Worm (Caenorhabditis elegans) whole organism, young adult: ENCODE data around the gene T12E12.6.
A peak's percentile ranks its signal among the peaks of the same experiment; 100 is the strongest.

Experiments
- B0019.2 ChIP-seq: fragments of 200-800 bp; sonication (Bioruptor generic); conservative IDR thresholded peaks from 2 replicates; pipeline ENCODE4 v1.3.6; 2022; ENCODE audit warnings: missing genetic modification reagents, missing genetic modification characterization, missing compliant biosample characterization
- B0035.1 ChIP-seq: sonication (generic microtip); optimal IDR thresholded peaks from 2 replicates; lab custom pipeline; 2016; ENCODE audit warnings: missing genetic modification characterization, mild to moderate bottlenecking, missing compliant biosample characterization, missing genotype, missing genetic modification reagents
- B0261.1 ChIP-seq: sonication (generic microtip); optimal IDR thresholded peaks from 2 replicates; lab custom pipeline; 2016; ENCODE audit warnings: mild to moderate bottlenecking, missing genetic modification characterization, moderate library complexity, missing compliant biosample characterization
- B0336.3 ChIP-seq: fragments of 200-800 bp; sonication (Bioruptor generic); IDR thresholded peaks from 2 replicates; pipeline ENCODE4 v1.3.6; 2022; ENCODE audit warnings: missing genetic modification characterization, missing compliant biosample characterization
- D2030.7 ChIP-seq: fragments of 200-800 bp; sonication (Bioruptor generic); IDR thresholded peaks from 2 replicates; pipeline ENCODE4 v1.3.6; 2022; ENCODE audit warnings: missing genetic modification reagents, missing genetic modification characterization, missing compliant biosample characterization
- F23B12.7 ChIP-seq: sonication (generic microtip); optimal IDR thresholded peaks from 2 replicates; lab custom pipeline; 2017; ENCODE audit warnings: missing genetic modification characterization, mild to moderate bottlenecking, missing compliant biosample characterization, antibody characterized with exemption, moderate library complexity; ENCODE audit not compliant: insufficient read depth
- F49E8.2 ChIP-seq: sonication (generic microtip); optimal IDR thresholded peaks from 3 replicates; lab custom pipeline; 2017; ENCODE audit warnings: missing genetic modification characterization, mild to moderate bottlenecking, missing compliant biosample characterization, antibody characterized with exemption, moderate library complexity; ENCODE audit not compliant: insufficient read depth
- F55B11.4 ChIP-seq: sonication (generic microtip); optimal IDR thresholded peaks from 2 replicates; lab custom pipeline; 2016; ENCODE audit warnings: missing compliant biosample characterization, missing genetic modification characterization, borderline replicate concordance; ENCODE audit not compliant: insufficient read depth
- F57C9.4 ChIP-seq: sonication (generic microtip); optimal IDR thresholded peaks from 2 replicates; lab custom pipeline; 2017; ENCODE audit warnings: mild to moderate bottlenecking, missing genetic modification characterization, missing compliant biosample characterization
- Y53G8AR.9 ChIP-seq: fragments of 200-800 bp; sonication (Bioruptor generic); conservative IDR thresholded peaks from 2 replicates; pipeline ENCODE4 v1.3.6; 2022; ENCODE audit warnings: missing genetic modification reagents, missing genetic modification characterization, missing compliant biosample characterization
- ama-1 ChIP-seq, 3 experiments: fragments of 150-350 bp in 1 of 3; sonication (generic microtip) in 2 of 3; optimal IDR thresholded peaks; 2 replicates each; lab custom pipeline; 2014 to 2018; ENCODE audit warnings: missing biosample characterization in 2 of 3, missing genetic modification characterization in 2 of 3, missing genetic modification reagents in 2 of 3
- attf-5 ChIP-seq: fragments of 200-800 bp; sonication (Bioruptor generic); optimal IDR thresholded peaks from 2 replicates; lab custom pipeline; 2018; ENCODE audit warnings: mild to moderate bottlenecking, missing genetic modification characterization, missing compliant biosample characterization
- bed-2 ChIP-seq: fragments of 200-800 bp; sonication (Bioruptor generic); IDR thresholded peaks from 2 replicates; pipeline ENCODE4 v1.3.6; 2022; ENCODE audit warnings: missing genetic modification reagents, missing genetic modification characterization, missing compliant biosample characterization
- cebp-1 ChIP-seq, 2 experiments: fragments of 200-800 bp in 1 of 2; sonication (Bioruptor generic) in 1 of 2; sonication (generic microtip) in 1 of 2; IDR thresholded peaks in 1 of 2; optimal IDR thresholded peaks in 1 of 2; 2 replicates each; pipeline versions ENCODE4 v1.3.6 to Lab custom; 2017 to 2022; ENCODE audit warnings: missing compliant biosample characterization in 2 of 2, missing genetic modification characterization in 2 of 2, mild to moderate bottlenecking in 1 of 2, missing genetic modification reagents in 1 of 2, moderate library complexity in 1 of 2
- ceh-40 ChIP-seq: fragments of 200-800 bp; sonication (Bioruptor generic); IDR thresholded peaks from 2 replicates; pipeline ENCODE4 v1.3.6; 2022; ENCODE audit warnings: missing genetic modification characterization, missing compliant biosample characterization
- ceh-91 ChIP-seq: fragments of 200-800 bp; sonication (Bioruptor generic); IDR thresholded peaks from 2 replicates; pipeline ENCODE4 v1.3.6; 2022; ENCODE audit warnings: missing genetic modification reagents, missing genetic modification characterization, missing compliant biosample characterization
- chd-7 ChIP-seq: sonication (generic microtip); optimal IDR thresholded peaks from 2 replicates; lab custom pipeline; 2016; ENCODE audit warnings: mild to moderate bottlenecking, missing genetic modification characterization, moderate library complexity, missing compliant biosample characterization
- die-1 ChIP-seq: sonication (generic microtip); optimal IDR thresholded peaks from 2 replicates; lab custom pipeline; 2016; ENCODE audit warnings: missing genotype, mild to moderate bottlenecking, missing genetic modification characterization, missing compliant biosample characterization
- dox-1 ChIP-seq: fragments of 200-800 bp; sonication (Bioruptor generic); IDR thresholded peaks from 2 replicates; pipeline ENCODE4 v1.3.6; 2022; ENCODE audit warnings: missing genetic modification reagents, missing genetic modification characterization, missing compliant biosample characterization
- dpff-1 ChIP-seq: sonication (generic microtip); optimal IDR thresholded peaks from 2 replicates; lab custom pipeline; 2017; ENCODE audit warnings: mild to moderate bottlenecking, missing genetic modification characterization, missing compliant biosample characterization
- dpl-1 ChIP-seq: fragments of 150-350 bp; optimal IDR thresholded peaks from 2 replicates; lab custom pipeline; 2014; ENCODE audit warnings: missing biosample characterization, missing genetic modification reagents, missing genetic modification characterization
- efl-1 ChIP-seq: fragments of 150-350 bp; optimal IDR thresholded peaks from 2 replicates; lab custom pipeline; 2014; ENCODE audit warnings: missing biosample characterization, missing genetic modification reagents, missing genetic modification characterization
- fkh-3 ChIP-seq: sonication (generic microtip); optimal IDR thresholded peaks from 2 replicates; lab custom pipeline; 2016; ENCODE audit warnings: mild to moderate bottlenecking, missing genetic modification characterization, missing compliant biosample characterization
- gei-17 ChIP-seq: fragments of 200-800 bp; sonication (Bioruptor generic); optimal IDR thresholded peaks from 2 replicates; lab custom pipeline; 2018; ENCODE audit warnings: mild to moderate bottlenecking, missing genetic modification characterization, missing compliant biosample characterization
- hmg-1.2 ChIP-seq: fragments of 200-800 bp; sonication (Bioruptor generic); IDR thresholded peaks from 2 replicates; pipeline ENCODE4 v1.3.6; 2022; ENCODE audit warnings: missing genetic modification reagents, missing genetic modification characterization, missing compliant biosample characterization
- hrde-1 ChIP-seq: sonication (generic microtip); optimal IDR thresholded peaks from 2 replicates; lab custom pipeline; 2016; ENCODE audit warnings: missing genetic modification characterization, mild to moderate bottlenecking, missing compliant biosample characterization, moderate library complexity, missing genotype, missing genetic modification reagents, borderline replicate concordance
- let-607 ChIP-seq, 2 experiments: fragments of 200-800 bp in 1 of 2; sonication (Bioruptor generic) in 1 of 2; sonication (generic microtip) in 1 of 2; optimal IDR thresholded peaks; 2 replicates each; lab custom pipeline; 2016 to 2018; ENCODE audit warnings: mild to moderate bottlenecking in 2 of 2, missing compliant biosample characterization in 2 of 2, missing genetic modification characterization in 2 of 2, moderate library complexity in 2 of 2, missing genotype in 1 of 2
- lsy-27 ChIP-seq: sonication (generic microtip); optimal IDR thresholded peaks from 2 replicates; lab custom pipeline; 2017; ENCODE audit warnings: missing genetic modification characterization, mild to moderate bottlenecking, missing compliant biosample characterization, antibody characterized with exemption, missing genotype, borderline replicate concordance; ENCODE audit not compliant: insufficient read depth
- madf-6 ChIP-seq: fragments of 200-800 bp; sonication (Bioruptor generic); IDR thresholded peaks from 2 replicates; pipeline ENCODE4 v1.3.6; 2022; ENCODE audit warnings: missing genetic modification reagents, missing genetic modification characterization, missing compliant biosample characterization
- mcd-1 ChIP-seq: fragments of 200-800 bp; sonication (Bioruptor generic); IDR thresholded peaks from 2 replicates; pipeline ENCODE4 v1.3.6; 2022; ENCODE audit warnings: missing genetic modification reagents, missing genetic modification characterization, missing compliant biosample characterization
- mes-4 ChIP-seq: sonication (generic microtip); optimal IDR thresholded peaks from 2 replicates; lab custom pipeline; 2016; ENCODE audit warnings: missing genotype, missing genetic modification characterization, missing compliant biosample characterization
- nhr-179 ChIP-seq: sonication (generic microtip); optimal IDR thresholded peaks from 2 replicates; lab custom pipeline; 2016; ENCODE audit warnings: mild to moderate bottlenecking, missing genetic modification characterization, missing compliant biosample characterization
- nhr-27 ChIP-seq: fragments of 200-800 bp; sonication (Bioruptor generic); optimal IDR thresholded peaks from 2 replicates; lab custom pipeline; 2018; ENCODE audit warnings: mild to moderate bottlenecking, missing genetic modification characterization, moderate library complexity, missing compliant biosample characterization
- rcor-1 ChIP-seq: fragments of 200-800 bp; sonication (Bioruptor generic); IDR thresholded peaks from 2 replicates; pipeline ENCODE4 v1.3.6; 2022; ENCODE audit warnings: missing genetic modification reagents, missing genetic modification characterization, missing compliant biosample characterization
- rpc-1 ChIP-seq, 2 experiments: fragments of 150-350 bp in 1 of 2; sonication (generic microtip) in 1 of 2; optimal IDR thresholded peaks; 2 replicates each; lab custom pipeline; 2014 to 2018; ENCODE audit warnings: missing biosample characterization in 1 of 2, missing genetic modification characterization in 1 of 2, missing genetic modification reagents in 1 of 2, missing genotype in 1 of 2
- sdz-38 ChIP-seq: sonication (generic microtip); optimal IDR thresholded peaks from 2 replicates; lab custom pipeline; 2016; ENCODE audit warnings: missing genotype, missing genetic modification characterization, missing compliant biosample characterization
- snpc-1.3 ChIP-seq: sonication (generic microtip); optimal IDR thresholded peaks from 2 replicates; lab custom pipeline; 2017; ENCODE audit warnings: missing genetic modification characterization, mild to moderate bottlenecking, missing compliant biosample characterization, antibody characterized with exemption, moderate library complexity, missing genotype, missing genetic modification reagents; ENCODE audit not compliant: insufficient read depth
- snpc-4 ChIP-seq, 5 experiments: fragments of 150-350 bp in 1 of 5; sonication (generic microtip) in 4 of 5; optimal IDR thresholded peaks; 2 replicates each; lab custom pipeline; 2014 to 2018; ENCODE audit warnings: missing genetic modification characterization in 5 of 5, missing biosample characterization in 3 of 5, antibody characterized with exemption in 2 of 5, mild to moderate bottlenecking in 2 of 5, missing compliant biosample characterization in 2 of 5, missing genotype in 2 of 5, moderate library complexity in 2 of 5, missing genetic modification reagents in 1 of 5
- zim-3 ChIP-seq: sonication (generic microtip); optimal IDR thresholded peaks from 2 replicates; lab custom pipeline; 2017; ENCODE audit warnings: mild to moderate bottlenecking, missing genetic modification characterization, moderate library complexity, missing compliant biosample characterization
- ztf-18 ChIP-seq: sonication (generic microtip); optimal IDR thresholded peaks from 2 replicates; lab custom pipeline; 2016; ENCODE audit warnings: missing genotype, mild to moderate bottlenecking, missing genetic modification characterization, missing compliant biosample characterization
- ztf-25 ChIP-seq: fragments of 200-800 bp; sonication (Bioruptor generic); IDR thresholded peaks from 2 replicates; pipeline ENCODE4 v1.3.6; 2022; ENCODE audit warnings: missing genetic modification reagents, missing genetic modification characterization, missing compliant biosample characterization
- ztf-3 ChIP-seq: fragments of 200-800 bp; sonication (Bioruptor generic); optimal IDR thresholded peaks from 2 replicates; lab custom pipeline; 2018; ENCODE audit warnings: mild to moderate bottlenecking, missing genetic modification characterization, missing compliant biosample characterization

T12E12.6 gene

ce11 chrIV:5541285-5541684 is 32.6 kb downstream of the T12E12.6 start, which contains the start of gene tebp-2 (continued):
- TF ChIP-seq rpc-1 (optimal IDR thresholded peaks at IDR 0.05; lab: Kevin White, UChicago) = no peak
- TF ChIP-seq rpc-1 (tag; optimal IDR thresholded peaks at IDR 0.05; lab: Kevin White, UChicago) = no peak
- no peak for TF ChIP-seq B0261.1 (tag; lab: Kevin White, UChicago)
- no peak for TF ChIP-seq nhr-179 (tag; lab: Kevin White, UChicago)
- no peak for TF ChIP-seq ceh-40
- no peak for TF ChIP-seq ztf-25 (GFP tag; lab: Robert Waterston, UW)
- no peak for TF ChIP-seq nhr-27 (tag; lab: Kevin White, UChicago)
- peak; percentile 83 for TF ChIP-seq F57C9.4 (tag; lab: Kevin White, UChicago)
- TF ChIP-seq B0336.3 (GFP tag; lab: Robert Waterston, UW) = peak; percentile 82
- TF ChIP-seq F49E8.2 (tag; lab: Kevin White, UChicago) = peak; percentile 79
- TF ChIP-seq F55B11.4 = no peak
- no peak for TF ChIP-seq B0035.1 (tag; lab: Kevin White, UChicago)
- TF ChIP-seq sdz-38 (tag; lab: Kevin White, UChicago) = no peak
- peak; percentile 43 for TF ChIP-seq fkh-3 (tag; lab: Kevin White, UChicago)
- no peak for TF ChIP-seq lsy-27 (tag; lab: Kevin White, UChicago)
- no peak for TF ChIP-seq let-607 (tag; optimal IDR thresholded peaks at IDR 0.05; lab: Kevin White, UChicago)
- TF ChIP-seq dpff-1 = peak; percentile 59
- TF ChIP-seq bed-2 (GFP tag; lab: Robert Waterston, UW) = no peak
- TF ChIP-seq dpl-1 (GFP tag; lab: Kevin White, UChicago) = no peak
- peak; percentile 39; the same call in 1 of the 2 replicates for TF ChIP-seq Y53G8AR.9 (GFP tag; lab: Robert Waterston, UW)
- TF ChIP-seq gei-17 (GFP tag; lab: Kevin White, UChicago) = no peak
- peak; percentile 88 for TF ChIP-seq hrde-1 (tag; lab: Kevin White, UChicago)
- no peak for TF ChIP-seq die-1 (tag; lab: Kevin White, UChicago)
- peak; percentile 64; the same call in 1 of the 2 replicates for TF ChIP-seq B0019.2
- TF ChIP-seq chd-7 (tag; lab: Kevin White, UChicago) = no peak
- TF ChIP-seq attf-5 (GFP tag; lab: Kevin White, UChicago) = no peak
- peak; percentile 9 for TF ChIP-seq mes-4 (tag; lab: Kevin White, UChicago)
- TF ChIP-seq zim-3 = no peak
- TF ChIP-seq ceh-91 (GFP tag; lab: Robert Waterston, UW) = peak; percentile 39; the same call in 1 of the 2 replicates
- 0 out of 2 replicates have a peak, but pooled peaks have one; percentile 12 for TF ChIP-seq hmg-1.2 (GFP tag; lab: Robert Waterston, UW)

- TF ChIP-seq ztf-3 = no peak
- TF ChIP-seq dox-1 = peak; percentile 52; the same call in 1 of the 2 replicates
- peak; percentile 36 for TF ChIP-seq efl-1 (GFP tag; lab: Kevin White, UChicago)
- TF ChIP-seq cebp-1 (GFP tag; IDR thresholded peaks at IDR 0.05; lab: Robert Waterston, UW) = no peak
- TF ChIP-seq cebp-1 (tag; optimal IDR thresholded peaks at IDR 0.05; lab: Kevin White, UChicago) = peak; percentile 44
- TF ChIP-seq ztf-18 (tag; lab: Kevin White, UChicago) = no peak
- TF ChIP-seq madf-6 = 0 out of 2 replicates have a peak, but pooled peaks have one; percentile 36
- no peak for TF ChIP-seq lsy-27 (tag; lab: Kevin White, UChicago)
- TF ChIP-seq snpc-4 (GFP tag; optimal IDR thresholded peaks at IDR 0.05; lab: Kevin White, UChicago) = no peak
- peak in 2 of 4 experiments; percentile 7 to 60 for TF ChIP-seq snpc-4 (tag; optimal IDR thresholded peaks at IDR 0.05; lab: Kevin White, UChicago)
- TF ChIP-seq ceh-40 = no peak
- TF ChIP-seq mcd-1 (GFP tag; lab: Robert Waterston, UW) = no peak
- peak; percentile 6 for TF ChIP-seq ama-1 (optimal IDR thresholded peaks at IDR 0.05; lab: Kevin White, UChicago)
- no peak for TF ChIP-seq ama-1 (GFP tag; optimal IDR thresholded peaks at IDR 0.05; lab: Kevin White, UChicago)
- TF ChIP-seq snpc-1.3 (tag; lab: Kevin White, UChicago) = peak; percentile 1
- no peak for TF ChIP-seq hmg-1.2 (GFP tag; lab: Robert Waterston, UW)
- 0 out of 2 replicates have a peak, but pooled peaks have one; percentile 12 for TF ChIP-seq ceh-91 (GFP tag; lab: Robert Waterston, UW)
- TF ChIP-seq F23B12.7 (tag; lab: Kevin White, UChicago) = peak; percentile 55
- no peak for TF ChIP-seq rcor-1 (GFP tag; lab: Robert Waterston, UW)
- TF ChIP-seq zim-3 = no peak
- no peak for TF ChIP-seq B0019.2
- no peak for TF ChIP-seq D2030.7 (GFP tag; lab: Robert Waterston, UW)
Observed at ce11 chrIV:5537813-5538538, 36.0 kb downstream of the T12E12.6 start, which contains the start of the genes fem-1 and drp-1. Gene fem-1 (minus strand): TSS chrIV:5537962. Gene drp-1 (plus strand): TSS chrIV:5538488.
